Worm (Caenorhabditis elegans) whole organism, early embryonic: ENCODE data around the gene spp-29.

Experiments
- aly-1 ChIP-seq: sonication (generic microtip); optimal IDR thresholded peaks from 2 replicates; lab custom pipeline; 2016; ENCODE audit warnings: missing genetic modification characterization, missing compliant biosample characterization
- ama-1 ChIP-seq: fragments of 150-350 bp; optimal IDR thresholded peaks from 2 replicates; lab custom pipeline; 2014
- ceh-13 ChIP-seq: fragments of 200-800 bp; sonication (Bioruptor generic); optimal IDR thresholded peaks from 2 replicates; lab custom pipeline; 2018; ENCODE audit warnings: mild to moderate bottlenecking, missing genetic modification characterization, missing compliant biosample characterization
- ceh-36 ChIP-seq: sonication (generic microtip); optimal IDR thresholded peaks from 2 replicates; lab custom pipeline; 2016; ENCODE audit warnings: missing genetic modification characterization, inconsistent platforms, missing compliant biosample characterization
- ets-7 ChIP-seq: sonication (generic microtip); optimal IDR thresholded peaks from 2 replicates; lab custom pipeline; 2016; ENCODE audit warnings: missing genotype, missing genetic modification characterization, missing compliant biosample characterization
- flt-1 ChIP-seq: fragments of 200-800 bp; sonication (Bioruptor generic); IDR thresholded peaks from 2 replicates; pipeline ENCODE4 v1.3.6; 2022; ENCODE audit warnings: missing genetic modification characterization, missing compliant biosample characterization
- hnd-1 ChIP-seq: sonication (generic microtip); optimal IDR thresholded peaks from 2 replicates; lab custom pipeline; 2016; ENCODE audit warnings: missing genetic modification characterization, missing compliant biosample characterization
- scrt-1 ChIP-seq: fragments of 200-800 bp; sonication (Bioruptor generic); IDR thresholded peaks from 2 replicates; pipeline ENCODE4 v1.3.6; 2022; ENCODE audit warnings: missing genetic modification characterization, missing compliant biosample characterization
- sea-1 ChIP-seq: fragments of 200-800 bp; sonication (Bioruptor generic); conservative IDR thresholded peaks from 2 replicates; pipeline ENCODE4 v1.3.6; 2022; ENCODE audit warnings: missing genetic modification characterization, missing compliant biosample characterization
- tra-4 ChIP-seq: sonication (generic microtip); optimal IDR thresholded peaks from 2 replicates; lab custom pipeline; 2017; ENCODE audit warnings: missing genetic modification characterization, missing compliant biosample characterization

DNA sequence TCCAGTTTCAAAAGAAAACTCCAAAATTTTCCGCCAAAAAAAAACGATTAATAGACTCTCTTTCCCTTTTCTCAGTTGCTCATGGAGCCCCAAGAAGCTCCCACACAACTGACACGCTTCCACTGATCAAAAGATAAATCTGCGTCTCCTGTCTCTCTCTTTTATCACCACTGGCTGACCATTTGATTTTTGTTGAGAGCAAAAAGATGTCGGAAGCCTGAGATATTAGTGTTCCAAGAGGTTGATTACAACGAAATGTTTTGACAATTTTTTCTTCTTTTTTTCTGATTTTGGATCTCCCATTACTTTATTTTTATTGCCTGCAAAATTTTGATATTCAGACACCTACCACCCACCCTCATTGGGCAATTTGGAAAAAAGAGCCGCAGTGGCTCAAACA is 35.9 kb upstream of the spp-29 start, which contains the start of gene twk-42:
- TF ChIP-seq aly-1 (tag; lab: Kevin White, UChicago) (no peak), ama-1 (no peak), ceh-36 (no peak), ceh-13 (no peak), scrt-1 (GFP tag; lab: Robert Waterston, UW) (no peak), tra-4 (no peak), ets-7 (no peak), sea-1 (GFP tag; lab: Robert Waterston, UW) (no peak), hnd-1 (tag; lab: Kevin White, UChicago) (no peak), flt-1 (GFP tag; lab: Robert Waterston, UW) (no peak)
